Worm (Caenorhabditis elegans): ENCODE data around the gene C53B4.2.

- TF ChIP-seq W03F9.2 (tag; optimal IDR thresholded peaks at IDR 0.05) (no peak), him-1 (tag; optimal IDR thresholded peaks at IDR 0.05) (no peak), dao-5 (tag; optimal IDR thresholded peaks at IDR 0.05) (no peak)
Measured at ce11 chrIV:8918790-8919189, 47.2 kb upstream of the C53B4.2 start, which contains the start of gene rap-1.
